In genomic region chrX:12003969-12004368, ce11 we compare ENCODE assay signal across 5 worm cellular contexts.
TF ChIP-seq lines count a peak whose summit lies in the region.

No protein-coding gene starts in this region.

TF ChIP-seq in whole organism, L1 larva, 84 proteins besides CTCF, POLR2A, EP300 and RAD21:
- peak in 1 of 2 experiments; percentile 41 for TF ChIP-seq lin-35 (GFP tag; optimal IDR thresholded peaks at IDR 0.05; lab: Kevin White, UChicago)
- TF ChIP-seq elt-2 (tag; optimal IDR thresholded peaks at IDR 0.05; lab: Kevin White, UChicago), result peak; percentile 28
- TF ChIP-seq Y116A8C.19 (tag; optimal IDR thresholded peaks at IDR 0.05; lab: Kevin White, UChicago; ENCODE audit: borderline replicate concordance), result no peak

TF ChIP-seq in whole organism, L2 larva, 48 proteins besides CTCF, POLR2A, EP300 and RAD21:
- TF ChIP-seq fos-1 (tag; optimal IDR thresholded peaks at IDR 0.05; lab: Kevin White, UChicago) (peak; percentile 73), elt-3 (tag; optimal IDR thresholded peaks at IDR 0.05; lab: Kevin White, UChicago) (no peak), sma-9 (GFP tag; optimal IDR thresholded peaks at IDR 0.05; lab: Kevin White, UChicago) (peak; percentile 21), sma-9 (tag; optimal IDR thresholded peaks at IDR 0.05; lab: Kevin White, UChicago) (no peak), nhr-11 (tag; optimal IDR thresholded peaks at IDR 0.05; lab: Kevin White, UChicago) (no peak)

TF ChIP-seq in whole organism, L3 larva, 47 proteins besides CTCF, POLR2A, EP300 and RAD21:
- TF ChIP-seq snpc-4 (tag; optimal IDR thresholded peaks at IDR 0.05; lab: Kevin White, UChicago), result no peak
- TF ChIP-seq elt-2 (tag; optimal IDR thresholded peaks at IDR 0.05; lab: Kevin White, UChicago), result peak; percentile 35
- TF ChIP-seq skn-1 (tag; optimal IDR thresholded peaks at IDR 0.05; lab: Kevin White, UChicago), result no peak
- TF ChIP-seq pqm-1 (tag; optimal IDR thresholded peaks at IDR 0.05; lab: Kevin White, UChicago), result peak; percentile 2
- TF ChIP-seq ZK546.5 (tag; optimal IDR thresholded peaks at IDR 0.05; lab: Kevin White, UChicago), result no peak
- TF ChIP-seq nhr-23 (tag; optimal IDR thresholded peaks at IDR 0.05; lab: Kevin White, UChicago), result no peak
- no peak for TF ChIP-seq tbx-2 (tag; optimal IDR thresholded peaks at IDR 0.05; lab: Kevin White, UChicago)
- no peak for TF ChIP-seq ceh-16 (tag; optimal IDR thresholded peaks at IDR 0.05; lab: Kevin White, UChicago)

TF ChIP-seq in whole organism, L4 larva, 104 proteins besides CTCF, POLR2A, EP300 and RAD21:
- TF ChIP-seq dve-1 (tag; optimal IDR thresholded peaks at IDR 0.05; lab: Kevin White, UChicago; ENCODE audit: insufficient read depth) (peak; percentile 2), lin-15B (tag; optimal IDR thresholded peaks at IDR 0.05; lab: Kevin White, UChicago) (no peak), unc-62 (GFP tag; optimal IDR thresholded peaks at IDR 0.05 in 1 of 2; lab: Kevin White, UChicago) (peak in 1 of 2 experiments; percentile 38), unc-62 (tag; optimal IDR thresholded peaks at IDR 0.05; lab: Kevin White, UChicago) (no peak), F44E2.7 (GFP tag; IDR thresholded peaks at IDR 0.05; lab: Robert Waterston, UW) (no peak), ceh-20 (GFP tag; IDR thresholded peaks at IDR 0.05; lab: Robert Waterston, UW) (no peak), tra-1 (GFP tag; IDR thresholded peaks at IDR 0.05; lab: Robert Waterston, UW) (no peak), lin-29 (GFP tag; IDR thresholded peaks at IDR 0.05; lab: Robert Waterston, UW) (no peak), hlh-11 (tag; optimal IDR thresholded peaks at IDR 0.05; lab: Kevin White, UChicago) (peak; percentile 20), daf-16 (GFP tag; optimal IDR thresholded peaks at IDR 0.05; lab: Kevin White, UChicago) (no peak), daf-16 (tag; optimal IDR thresholded peaks at IDR 0.05; lab: Kevin White, UChicago) (peak; percentile 33), madf-9 (GFP tag; conservative IDR thresholded peaks at IDR 0.05; lab: Robert Waterston, UW) (no peak), mxl-2 (GFP tag; conservative IDR thresholded peaks at IDR 0.05; lab: Robert Waterston, UW) (no peak), fkh-10 (GFP tag; optimal IDR thresholded peaks at IDR 0.05; lab: Kevin White, UChicago) (no peak), nhr-25 (tag; optimal IDR thresholded peaks at IDR 0.05; lab: Kevin White, UChicago; ENCODE audit: borderline replicate concordance, insufficient read depth) (no peak), nhr-28 (tag; optimal IDR thresholded peaks at IDR 0.05; lab: Kevin White, UChicago) (peak; percentile 1), pqm-1 (tag; optimal IDR thresholded peaks at IDR 0.05; lab: Kevin White, UChicago) (peak; percentile 21)
TF ChIP-seq in whole organism, L4 larva: peak in this region for 6.

TF ChIP-seq in whole organism, young adult, 124 proteins besides CTCF, POLR2A, EP300 and RAD21:
- no peak for TF ChIP-seq ztf-6 (GFP tag; IDR thresholded peaks at IDR 0.05; lab: Robert Waterston, UW)
- no peak for TF ChIP-seq somi-1 (GFP tag; optimal IDR thresholded peaks at IDR 0.05; lab: Kevin White, UChicago)
- TF ChIP-seq Y67H2A.10 (GFP tag; conservative IDR thresholded peaks at IDR 0.05; lab: Robert Waterston, UW), result no peak
- no peak for TF ChIP-seq hmg-20 (GFP tag; IDR thresholded peaks at IDR 0.05; lab: Robert Waterston, UW)
- no peak for TF ChIP-seq F57C9.4 (tag; optimal IDR thresholded peaks at IDR 0.05; lab: Kevin White, UChicago)
- TF ChIP-seq cebp-1 (GFP tag; IDR thresholded peaks at IDR 0.05; lab: Robert Waterston, UW), result peak; percentile 57; the same call in 1 of the 2 replicates
- peak; percentile 77 for TF ChIP-seq cebp-1 (tag; optimal IDR thresholded peaks at IDR 0.05; lab: Kevin White, UChicago)
- no peak for TF ChIP-seq repo-1 (tag; optimal IDR thresholded peaks at IDR 0.05; lab: Kevin White, UChicago)
- TF ChIP-seq Y53G8AR.9 (GFP tag; conservative IDR thresholded peaks at IDR 0.05; lab: Robert Waterston, UW), result no peak
- TF ChIP-seq dpl-1 (GFP tag; optimal IDR thresholded peaks at IDR 0.05; lab: Kevin White, UChicago), result no peak
- no peak for TF ChIP-seq rpc-1 (optimal IDR thresholded peaks at IDR 0.05; lab: Kevin White, UChicago)
- TF ChIP-seq rpc-1 (tag; optimal IDR thresholded peaks at IDR 0.05; lab: Kevin White, UChicago), result no peak
- TF ChIP-seq Y53F4B.3 (GFP tag; IDR thresholded peaks at IDR 0.05; lab: Robert Waterston, UW), result no peak
- TF ChIP-seq ceh-79 (tag; optimal IDR thresholded peaks at IDR 0.05; lab: Kevin White, UChicago), result no peak
- TF ChIP-seq atf-7 (tag; optimal IDR thresholded peaks at IDR 0.05; lab: Kevin White, UChicago), result no peak
- no peak for TF ChIP-seq T07F8.4 (tag; optimal IDR thresholded peaks at IDR 0.05; lab: Kevin White, UChicago)
- TF ChIP-seq ZK185.1 (tag; optimal IDR thresholded peaks at IDR 0.05; lab: Kevin White, UChicago; ENCODE audit: poor library complexity, severe bottlenecking), result no peak
- TF ChIP-seq nfya-1 (tag; optimal IDR thresholded peaks at IDR 0.05; lab: Kevin White, UChicago; ENCODE audit: borderline replicate concordance, insufficient read depth), result no peak
- peak; percentile 51 for TF ChIP-seq nhr-80 (tag; optimal IDR thresholded peaks at IDR 0.05; lab: Kevin White, UChicago)
- TF ChIP-seq snpc-1.1 (tag; optimal IDR thresholded peaks at IDR 0.05; lab: Kevin White, UChicago; ENCODE audit: insufficient read depth), result no peak
TF ChIP-seq in whole organism, young adult: peak in this region for 2.
